Fruit fly (Drosophila melanogaster) whole organism, embryonic: ENCODE measurements around the gene Bx.
A peak's percentile ranks its signal among the peaks of the same experiment; 100 is the strongest.

Source experiments
- Antp ChIP-seq: fragments of 200-800 bp; sonication (Bioruptor generic); optimal IDR thresholded peaks from 3 replicates; lab custom pipeline; 2016; ENCODE audit warnings: missing biosample characterization, missing genetic modification characterization
- CG10321 ChIP-seq: fragments of 200-800 bp; sonication (Bioruptor generic); IDR thresholded peaks from 2 replicates; pipeline ENCODE4 v1.3.6; 2022; ENCODE audit warnings: missing biosample characterization, missing genetic modification characterization
- CG10959 ChIP-seq: fragments of 200-800 bp; sonication (Bioruptor generic); IDR thresholded peaks from 2 replicates; pipeline ENCODE4 v1.3.6; 2022; ENCODE audit warnings: missing biosample characterization, missing genetic modification characterization
- CG11085 ChIP-seq: fragments of 200-800 bp; sonication (Bioruptor generic); IDR thresholded peaks from 2 replicates; pipeline ENCODE4 v1.3.6; 2022; ENCODE audit warnings: missing biosample characterization, missing genetic modification characterization
- CG11398 ChIP-seq: fragments of 200-800 bp; sonication (Bioruptor generic); optimal IDR thresholded peaks from 2 replicates; lab custom pipeline; 2016; ENCODE audit warnings: missing biosample characterization, missing genetic modification characterization
- CG12155 ChIP-seq: fragments of 200-800 bp; sonication (Bioruptor generic); optimal IDR thresholded peaks from 3 replicates; lab custom pipeline; 2016; ENCODE audit warnings: missing biosample characterization, missing genetic modification characterization
- CG12391 ChIP-seq: fragments of 200-800 bp; sonication (Bioruptor generic); optimal IDR thresholded peaks from 3 replicates; lab custom pipeline; 2018; ENCODE audit warnings: missing biosample characterization, mild to moderate bottlenecking, missing genetic modification characterization, moderate library complexity
- CG12744 ChIP-seq: fragments of 200-800 bp; sonication (Bioruptor generic); optimal IDR thresholded peaks from 2 replicates; lab custom pipeline; 2016; ENCODE audit warnings: missing biosample characterization, missing genetic modification characterization
- CG13424 ChIP-seq: fragments of 200-800 bp; sonication (Bioruptor generic); optimal IDR thresholded peaks from 2 replicates; lab custom pipeline; 2019; ENCODE audit warnings: missing biosample characterization, mild to moderate bottlenecking, missing genetic modification characterization, moderate library complexity
- CG14050 ChIP-seq: fragments of 200-800 bp; sonication (Bioruptor generic); IDR thresholded peaks from 3 replicates; pipeline ENCODE4 v1.3.6; 2022; ENCODE audit warnings: missing biosample characterization, missing genetic modification characterization
- CG2120 ChIP-seq: fragments of 200-800 bp; sonication (Bioruptor generic); optimal IDR thresholded peaks from 3 replicates; lab custom pipeline; 2016; ENCODE audit warnings: missing biosample characterization, missing genetic modification characterization
- CG31365 ChIP-seq: fragments of 200-800 bp; sonication (Bioruptor generic); optimal IDR thresholded peaks from 2 replicates; lab custom pipeline; 2018; ENCODE audit warnings: missing biosample characterization, mild to moderate bottlenecking, missing genetic modification characterization
- CG6765 ChIP-seq: fragments of 200-800 bp; sonication (Bioruptor generic); optimal IDR thresholded peaks from 3 replicates; lab custom pipeline; 2017; ENCODE audit warnings: missing biosample characterization, mild to moderate bottlenecking, missing genetic modification characterization
- CG7271 ChIP-seq: fragments of 200-800 bp; sonication (Bioruptor generic); optimal IDR thresholded peaks from 2 replicates; lab custom pipeline; 2018; ENCODE audit warnings: missing biosample characterization, mild to moderate bottlenecking, missing genetic modification characterization, moderate library complexity
- CG7556 ChIP-seq: fragments of 200-800 bp; sonication (Bioruptor generic); optimal IDR thresholded peaks from 2 replicates; lab custom pipeline; 2017; ENCODE audit warnings: missing biosample characterization, mild to moderate bottlenecking, missing genetic modification characterization
- CG7786 ChIP-seq: fragments of 200-800 bp; sonication (Bioruptor generic); optimal IDR thresholded peaks from 2 replicates; lab custom pipeline; 2016; ENCODE audit warnings: missing biosample characterization, missing genetic modification characterization
- CG7839 ChIP-seq: fragments of 200-800 bp; sonication (Bioruptor generic); optimal IDR thresholded peaks from 3 replicates; lab custom pipeline; 2018; ENCODE audit warnings: missing biosample characterization, mild to moderate bottlenecking, missing genetic modification characterization, moderate library complexity
- Dad ChIP-seq: fragments of 200-800 bp; sonication (Bioruptor generic); optimal IDR thresholded peaks from 3 replicates; lab custom pipeline; 2016; ENCODE audit warnings: missing biosample characterization, missing genetic modification characterization
- Eip74EF ChIP-seq, 2 experiments: fragments of 200-800 bp in 1 of 2; fragments of >200 bp in 1 of 2; sonication (Bioruptor generic) in 1 of 2; optimal IDR thresholded peaks; 2 replicates each; lab custom pipeline; 2017 to 2019; ENCODE audit warnings: missing biosample characterization in 2 of 2, missing genetic modification characterization in 2 of 2, mild to moderate bottlenecking in 1 of 2, moderate library complexity in 1 of 2
- HLH54F ChIP-seq: fragments of 200-800 bp; sonication (Bioruptor generic); optimal IDR thresholded peaks from 3 replicates; lab custom pipeline; 2016; ENCODE audit warnings: missing biosample characterization, missing genetic modification characterization
- Hr78 ChIP-seq, 2 experiments: fragments of 200-800 bp in 1 of 2; fragments of >200 bp in 1 of 2; sonication (Bioruptor generic) in 1 of 2; optimal IDR thresholded peaks; 2 replicates each; lab custom pipeline; 2017 to 2019; ENCODE audit warnings: missing biosample characterization in 2 of 2, missing genetic modification characterization in 2 of 2, mild to moderate bottlenecking in 1 of 2, moderate library complexity in 1 of 2
- NFAT ChIP-seq: fragments of 200-800 bp; sonication (Bioruptor generic); IDR thresholded peaks from 2 replicates; pipeline ENCODE4 v1.3.6; 2022; ENCODE audit warnings: missing biosample characterization, missing genetic modification characterization
- NK7.1 ChIP-seq: fragments of 200-800 bp; sonication (Bioruptor generic); optimal IDR thresholded peaks from 3 replicates; lab custom pipeline; 2016; ENCODE audit warnings: missing biosample characterization, missing genetic modification characterization
- Opbp ChIP-seq: fragments of 200-800 bp; sonication (Bioruptor generic); IDR thresholded peaks from 3 replicates; pipeline ENCODE4 v1.3.6; 2022; ENCODE audit warnings: missing biosample characterization, missing genetic modification characterization; ENCODE audit not compliant: partially characterized antibody
- Ptx1 ChIP-seq: fragments of 200-800 bp; sonication (Bioruptor generic); IDR thresholded peaks from 2 replicates; pipeline ENCODE4 v1.3.6; 2022; ENCODE audit warnings: missing biosample characterization, missing genetic modification characterization
- bcd ChIP-seq: fragments of 200-800 bp; sonication (Bioruptor generic); optimal IDR thresholded peaks from 2 replicates; lab custom pipeline; 2017; ENCODE audit warnings: missing biosample characterization, mild to moderate bottlenecking, missing genetic modification characterization
- br ChIP-seq: fragments of >200 bp; optimal IDR thresholded peaks from 2 replicates; lab custom pipeline; 2017
- cad ChIP-seq: fragments of >200 bp; optimal IDR thresholded peaks from 2 replicates; lab custom pipeline; 2017; ENCODE audit warnings: missing biosample characterization, missing genetic modification characterization
- cg ChIP-seq: fragments of 200-800 bp; sonication (Bioruptor generic); optimal IDR thresholded peaks from 3 replicates; lab custom pipeline; 2019; ENCODE audit warnings: missing biosample characterization, mild to moderate bottlenecking, missing genetic modification characterization, moderate library complexity
- dmrt99B ChIP-seq: fragments of 200-800 bp; sonication (Bioruptor generic); optimal IDR thresholded peaks from 2 replicates; lab custom pipeline; 2018; ENCODE audit warnings: missing biosample characterization, mild to moderate bottlenecking, missing genetic modification characterization, moderate library complexity
- fd96Cb ChIP-seq: fragments of 200-800 bp; sonication (Bioruptor generic); optimal IDR thresholded peaks from 2 replicates; lab custom pipeline; 2018; ENCODE audit warnings: missing biosample characterization, mild to moderate bottlenecking, missing genetic modification characterization, moderate library complexity
- lmd ChIP-seq: fragments of 200-800 bp; sonication (Bioruptor generic); IDR thresholded peaks from 2 replicates; pipeline ENCODE4 v1.3.6; 2022; ENCODE audit warnings: missing biosample characterization, missing genetic modification characterization
- lola ChIP-seq, 3 experiments: fragments of >200 bp in 2 of 3; fragments of 200-800 bp in 1 of 3; sonication (Bioruptor generic) in 1 of 3; optimal IDR thresholded peaks; 2 replicates each; lab custom pipeline; 2017 to 2019; ENCODE audit warnings: missing biosample characterization in 3 of 3, missing genetic modification characterization in 3 of 3, mild to moderate bottlenecking in 1 of 3, moderate library complexity in 1 of 3
- nmo ChIP-seq: fragments of 200-800 bp; sonication (Bioruptor generic); optimal IDR thresholded peaks from 2 replicates; lab custom pipeline; 2018; ENCODE audit warnings: missing biosample characterization, mild to moderate bottlenecking, missing genetic modification characterization, moderate library complexity
- onecut ChIP-seq: fragments of 200-800 bp; sonication (Bioruptor generic); IDR thresholded peaks from 2 replicates; pipeline ENCODE4 v1.3.6; 2022; ENCODE audit warnings: missing biosample characterization, missing genetic modification characterization
- pan ChIP-seq, 4 experiments: fragments of >200 bp in 3 of 4; fragments of 200-800 bp in 1 of 4; sonication (Bioruptor generic) in 1 of 4; optimal IDR thresholded peaks in 3 of 4; IDR thresholded peaks in 1 of 4; 2 replicates each; pipeline versions ENCODE4 v1.3.6 to Lab custom; 2017 to 2022; ENCODE audit warnings: missing biosample characterization in 2 of 4, missing genetic modification characterization in 2 of 4, mixed read lengths in 1 of 4
- pum ChIP-seq: fragments of 200-800 bp; sonication (Bioruptor generic); optimal IDR thresholded peaks from 2 replicates; lab custom pipeline; 2016; ENCODE audit warnings: missing biosample characterization, missing genetic modification characterization
- salm ChIP-seq: fragments of 200-800 bp; sonication (Bioruptor generic); optimal IDR thresholded peaks from 2 replicates; lab custom pipeline; 2018; ENCODE audit warnings: missing biosample characterization, mild to moderate bottlenecking, missing genetic modification characterization
- scrt ChIP-seq: fragments of 200-800 bp; sonication (Bioruptor generic); optimal IDR thresholded peaks from 2 replicates; lab custom pipeline; 2018; ENCODE audit warnings: missing biosample characterization, mild to moderate bottlenecking, missing genetic modification characterization, moderate library complexity
- sens ChIP-seq: fragments of 200-800 bp; sonication (Bioruptor generic); peaks from one replicate; lab custom pipeline; 2016; ENCODE audit warnings: missing biosample characterization, missing genetic modification characterization
- sim ChIP-seq: fragments of 200-800 bp; sonication (Bioruptor generic); IDR thresholded peaks from 2 replicates; pipeline ENCODE4 v1.3.6; 2022; ENCODE audit warnings: missing biosample characterization, missing genetic modification characterization
- slbo ChIP-seq: fragments of 200-800 bp; sonication (Bioruptor generic); IDR thresholded peaks from 2 replicates; pipeline ENCODE4 v1.3.6; 2022; ENCODE audit warnings: missing biosample characterization, missing genetic modification characterization
- slou ChIP-seq: fragments of 200-800 bp; sonication (Bioruptor generic); optimal IDR thresholded peaks from 3 replicates; lab custom pipeline; 2016; ENCODE audit warnings: missing biosample characterization, missing genetic modification characterization
- stc ChIP-seq: fragments of 200-800 bp; sonication (Bioruptor generic); IDR thresholded peaks from 2 replicates; pipeline ENCODE4 v1.3.6; 2022; ENCODE audit warnings: missing biosample characterization, missing genetic modification characterization
- tap ChIP-seq: fragments of 200-800 bp; optimal IDR thresholded peaks from 3 replicates; lab custom pipeline; 2019; ENCODE audit warnings: missing biosample characterization, mild to moderate bottlenecking, missing genetic modification characterization, moderate library complexity
- tll ChIP-seq, 2 experiments: fragments of 200-800 bp in 1 of 2; fragments of >200 bp in 1 of 2; sonication (Bioruptor generic) in 1 of 2; optimal IDR thresholded peaks; 2 replicates each; lab custom pipeline; 2017 to 2019; ENCODE audit warnings: missing biosample characterization in 2 of 2, missing genetic modification characterization in 2 of 2, mild to moderate bottlenecking in 1 of 2, moderate library complexity in 1 of 2
- ttk ChIP-seq: fragments of 200-800 bp; sonication (Bioruptor generic); IDR thresholded peaks from 2 replicates; pipeline ENCODE4 v2.1.2; 2022; ENCODE audit warnings: missing biosample characterization, missing genetic modification characterization
- tx ChIP-seq: fragments of 200-800 bp; sonication (Bioruptor generic); optimal IDR thresholded peaks from 2 replicates; lab custom pipeline; 2016; ENCODE audit warnings: missing biosample characterization, missing genetic modification characterization
- zen ChIP-seq: fragments of 200-800 bp; sonication (Bioruptor generic); optimal IDR thresholded peaks from 3 replicates; lab custom pipeline; 2018; ENCODE audit warnings: missing biosample characterization, mild to moderate bottlenecking, missing genetic modification characterization, moderate library complexity

Bx gene

dm6 chrX:18613434-18613833 is 98.2 kb downstream of the Bx start (continued):
- TF ChIP-seq cad (no peak), lmd (GFP tag; lab: Robert Waterston, UW) (peak; percentile 33; the same call in 1 of the 2 replicates), CG31365 (tag; lab: Kevin White, UChicago) (no peak), HLH54F (GFP tag; lab: Kevin White, UChicago) (no peak), fd96Cb (tag; lab: Kevin White, UChicago) (peak; percentile 16), ttk (GFP tag; lab: Robert Waterston, UW) (no peak), scrt (GFP tag; lab: Kevin White, UChicago) (no peak), CG7556 (peak; percentile 13), CG13424 (peak; percentile 0), CG6765 (no peak), dmrt99B (peak; percentile 43), zen (no peak), Ptx1 (GFP tag; lab: Robert Waterston, UW) (peak; percentile 40), CG10959 (GFP tag; lab: Robert Waterston, UW) (no peak), CG11398 (GFP tag; lab: Kevin White, UChicago) (no peak), nmo (peak; percentile 13), onecut (GFP tag; lab: Robert Waterston, UW) (no peak), lola (GFP tag; optimal IDR thresholded peaks at IDR 0.05; lab: Kevin White, UChicago) (no peak), tap (no peak), CG12155 (no peak), NFAT (GFP tag; lab: Robert Waterston, UW) (no peak), tll (GFP tag; optimal IDR thresholded peaks at IDR 0.05; lab: Kevin White, UChicago) (no peak), Opbp (GFP tag; lab: Robert Waterston, UW) (no peak), CG14050 (GFP tag; lab: Robert Waterston, UW) (no peak), CG10321 (GFP tag; lab: Robert Waterston, UW) (no peak), Antp (GFP tag; lab: Kevin White, UChicago) (no peak), pum (GFP tag; lab: Kevin White, UChicago) (no peak), CG7786 (no peak), CG12391 (tag; lab: Kevin White, UChicago) (peak; percentile 1), CG7271 (tag; lab: Kevin White, UChicago) (no peak), pan (optimal IDR thresholded peaks at IDR 0.05; lab: Kevin White, UChicago) (no peak), pan (GFP tag; optimal IDR thresholded peaks at IDR 0.05 in 1 of 2, IDR thresholded peaks at IDR 0.05 in 1 of 2) (peak in 1 of 2 experiments; percentile 12), Dad (GFP tag; lab: Kevin White, UChicago) (no peak), sens (GFP tag; lab: Kevin White, UChicago) (peak; percentile 44), CG2120 (GFP tag; lab: Kevin White, UChicago) (peak; percentile 34), Eip74EF (GFP tag; optimal IDR thresholded peaks at IDR 0.05; lab: Kevin White, UChicago) (no peak), CG12744 (GFP tag; lab: Kevin White, UChicago) (no peak), cg (GFP tag; lab: Kevin White, UChicago) (no peak), br (no peak), tx (GFP tag; lab: Kevin White, UChicago) (no peak), stc (GFP tag; lab: Robert Waterston, UW) (no peak), salm (no peak), NK7.1 (GFP tag; lab: Kevin White, UChicago) (no peak), sim (GFP tag; lab: Robert Waterston, UW) (no peak), CG11085 (GFP tag; lab: Robert Waterston, UW) (no peak), CG7839 (tag; lab: Kevin White, UChicago) (no peak), bcd (GFP tag; lab: Kevin White, UChicago) (no peak), slbo (GFP tag; lab: Robert Waterston, UW) (peak; percentile 31; the same call in 1 of the 2 replicates), slou (GFP tag; lab: Kevin White, UChicago) (no peak), Hr78 (GFP tag; optimal IDR thresholded peaks at IDR 0.05; lab: Kevin White, UChicago) (no peak)
- TF ChIP-seq, all 482 proteins: peak for 46
